Worm (Caenorhabditis elegans) whole organism, L2 larva: Measurements from ENCODE around the gene C53B7.3.

Experiments used
- C34F6.9 ChIP-seq: fragments of 150-350 bp; optimal IDR thresholded peaks from 2 replicates; lab custom pipeline; 2014; ENCODE audit warnings: missing biosample characterization, missing genetic modification characterization
- F13H6.1 ChIP-seq: sonication (generic microtip); optimal IDR thresholded peaks from 2 replicates; lab custom pipeline; 2016; ENCODE audit warnings: missing genetic modification characterization, missing compliant biosample characterization
- R02D3.7 ChIP-seq: fragments of 150-350 bp; optimal IDR thresholded peaks from 2 replicates; lab custom pipeline; 2014; ENCODE audit warnings: missing biosample characterization, missing genetic modification characterization
- Y55F3AM.14 ChIP-seq: fragments of 200-800 bp; sonication (Bioruptor generic); optimal IDR thresholded peaks from 2 replicates; lab custom pipeline; 2018; ENCODE audit warnings: mild to moderate bottlenecking, missing genetic modification characterization, missing compliant biosample characterization
- alr-1 ChIP-seq: fragments of 150-350 bp; optimal IDR thresholded peaks from 2 replicates; lab custom pipeline; 2014; ENCODE audit warnings: missing biosample characterization, missing genetic modification characterization
- aly-2 ChIP-seq: fragments of 150-350 bp; optimal IDR thresholded peaks from 2 replicates; lab custom pipeline; 2014; ENCODE audit warnings: missing biosample characterization, missing genetic modification characterization
- ama-1 ChIP-seq: fragments of 150-350 bp; optimal IDR thresholded peaks from 2 replicates; lab custom pipeline; 2018; ENCODE audit warnings: inconsistent platforms
- blmp-1 ChIP-seq: sonication (generic microtip); optimal IDR thresholded peaks from 2 replicates; lab custom pipeline; 2017; ENCODE audit warnings: missing genetic modification characterization, mild to moderate bottlenecking, missing compliant biosample characterization, antibody characterized with exemption, moderate library complexity; ENCODE audit not compliant: insufficient read depth
- ceh-16 ChIP-seq: fragments of 150-350 bp; optimal IDR thresholded peaks from 2 replicates; lab custom pipeline; 2014; ENCODE audit warnings: missing biosample characterization, missing genetic modification characterization
- ceh-82 ChIP-seq: fragments of 150-350 bp; optimal IDR thresholded peaks from 2 replicates; lab custom pipeline; 2014; ENCODE audit warnings: missing biosample characterization, missing genetic modification characterization
- crh-2 ChIP-seq: sonication (generic microtip); optimal IDR thresholded peaks from 2 replicates; lab custom pipeline; 2017; ENCODE audit warnings: missing biosample characterization, missing genetic modification characterization
- dmd-4 ChIP-seq: sonication (generic microtip); optimal IDR thresholded peaks from 2 replicates; lab custom pipeline; 2017; ENCODE audit warnings: missing biosample characterization, missing genetic modification characterization
- elt-3 ChIP-seq: sonication (generic microtip); optimal IDR thresholded peaks from 2 replicates; lab custom pipeline; 2017; ENCODE audit warnings: missing biosample characterization, missing genetic modification characterization
- fos-1 ChIP-seq: fragments of 150-350 bp; optimal IDR thresholded peaks from 2 replicates; lab custom pipeline; 2014; ENCODE audit warnings: missing biosample characterization, missing genetic modification characterization
- lin-11 ChIP-seq: fragments of 150-350 bp; sonication (generic microtip); optimal IDR thresholded peaks from 2 replicates; lab custom pipeline; 2014; ENCODE audit warnings: missing biosample characterization, missing genetic modification characterization, inconsistent platforms, mixed read lengths
- lin-13 ChIP-seq: fragments of 150-350 bp; optimal IDR thresholded peaks from 2 replicates; lab custom pipeline; 2014; ENCODE audit warnings: missing biosample characterization, missing genetic modification reagents, missing genetic modification characterization
- lin-39 ChIP-seq: fragments of 150-350 bp; optimal IDR thresholded peaks from 2 replicates; lab custom pipeline; 2014; ENCODE audit warnings: missing biosample characterization, missing genetic modification reagents, missing genetic modification characterization
- mab-5 ChIP-seq: fragments of 150-350 bp; optimal IDR thresholded peaks from 2 replicates; lab custom pipeline; 2014; ENCODE audit warnings: missing biosample characterization, missing genetic modification characterization
- mdl-1 ChIP-seq, 2 experiments: fragments of 150-350 bp in 1 of 2; sonication (generic microtip) in 1 of 2; optimal IDR thresholded peaks; 2 replicates each; lab custom pipeline; 2017; ENCODE audit warnings: missing biosample characterization in 2 of 2, missing genetic modification characterization in 2 of 2
- nhr-10 ChIP-seq: sonication (generic microtip); optimal IDR thresholded peaks from 2 replicates; lab custom pipeline; 2017; ENCODE audit warnings: missing biosample characterization, missing genetic modification characterization
- nhr-11 ChIP-seq: fragments of 150-350 bp; optimal IDR thresholded peaks from 2 replicates; lab custom pipeline; 2014; ENCODE audit warnings: missing biosample characterization, missing genetic modification characterization
- nhr-12 ChIP-seq: fragments of 150-350 bp; optimal IDR thresholded peaks from 2 replicates; lab custom pipeline; 2014; ENCODE audit warnings: missing biosample characterization, missing genetic modification characterization
- nhr-129 ChIP-seq: fragments of 150-350 bp; optimal IDR thresholded peaks from 2 replicates; lab custom pipeline; 2014; ENCODE audit warnings: missing biosample characterization, missing genetic modification characterization
- nhr-23 ChIP-seq: fragments of 150-350 bp; optimal IDR thresholded peaks from 2 replicates; lab custom pipeline; 2014; ENCODE audit warnings: missing biosample characterization, missing genetic modification reagents, missing genetic modification characterization
- nhr-237 ChIP-seq: fragments of 150-350 bp; optimal IDR thresholded peaks from 2 replicates; lab custom pipeline; 2014; ENCODE audit warnings: missing biosample characterization, missing genetic modification characterization
- nhr-25 ChIP-seq: fragments of 150-350 bp; sonication (generic microtip); optimal IDR thresholded peaks from 3 replicates; lab custom pipeline; 2014; ENCODE audit warnings: missing biosample characterization, missing genetic modification characterization
- nhr-6 ChIP-seq: fragments of 150-350 bp; optimal IDR thresholded peaks from 2 replicates; lab custom pipeline; 2014; ENCODE audit warnings: missing biosample characterization, missing genetic modification characterization
- nhr-77 ChIP-seq: fragments of 150-350 bp; optimal IDR thresholded peaks from 2 replicates; lab custom pipeline; 2014; ENCODE audit warnings: missing biosample characterization, missing genetic modification characterization
- peb-1 ChIP-seq: fragments of 150-350 bp; optimal IDR thresholded peaks from 2 replicates; lab custom pipeline; 2014; ENCODE audit warnings: missing biosample characterization, missing genetic modification characterization
- sma-3 ChIP-seq: sonication (generic microtip); optimal IDR thresholded peaks from 2 replicates; lab custom pipeline; 2016; ENCODE audit warnings: missing genetic modification reagents, missing genetic modification characterization, missing compliant biosample characterization
- sma-9 ChIP-seq, 2 experiments: fragments of 150-350 bp in 1 of 2; sonication (generic microtip) in 1 of 2; optimal IDR thresholded peaks; 2 replicates each; lab custom pipeline; 2014 to 2016; ENCODE audit warnings: missing genetic modification characterization in 2 of 2, mild to moderate bottlenecking in 1 of 2, missing biosample characterization in 1 of 2, missing compliant biosample characterization in 1 of 2, missing genetic modification reagents in 1 of 2, moderate library complexity in 1 of 2
- snpc-4 ChIP-seq: fragments of 150-350 bp; optimal IDR thresholded peaks from 2 replicates; lab custom pipeline; 2014; ENCODE audit warnings: missing biosample characterization, missing genetic modification characterization
- unc-39 ChIP-seq: fragments of 150-350 bp; optimal IDR thresholded peaks from 2 replicates; lab custom pipeline; 2014; ENCODE audit warnings: missing biosample characterization, missing genetic modification characterization
- unc-55 ChIP-seq: fragments of 150-350 bp; sonication (generic microtip); optimal IDR thresholded peaks from 3 replicates; lab custom pipeline; 2014; ENCODE audit warnings: missing biosample characterization, missing genetic modification reagents, missing genetic modification characterization
- ztf-1 ChIP-seq: fragments of 200-800 bp; sonication (Bioruptor generic); conservative IDR thresholded peaks from 2 replicates; pipeline ENCODE4 v1.3.6; 2022; ENCODE audit warnings: missing genetic modification characterization, missing compliant biosample characterization
- ztf-11 ChIP-seq: sonication (generic microtip); optimal IDR thresholded peaks from 2 replicates; lab custom pipeline; 2017; ENCODE audit warnings: missing biosample characterization, missing genetic modification characterization
- ztf-4 ChIP-seq: fragments of 150-350 bp; optimal IDR thresholded peaks from 2 replicates; lab custom pipeline; 2014; ENCODE audit warnings: missing biosample characterization, missing genetic modification characterization

Gene C53B7.3

DNA sequence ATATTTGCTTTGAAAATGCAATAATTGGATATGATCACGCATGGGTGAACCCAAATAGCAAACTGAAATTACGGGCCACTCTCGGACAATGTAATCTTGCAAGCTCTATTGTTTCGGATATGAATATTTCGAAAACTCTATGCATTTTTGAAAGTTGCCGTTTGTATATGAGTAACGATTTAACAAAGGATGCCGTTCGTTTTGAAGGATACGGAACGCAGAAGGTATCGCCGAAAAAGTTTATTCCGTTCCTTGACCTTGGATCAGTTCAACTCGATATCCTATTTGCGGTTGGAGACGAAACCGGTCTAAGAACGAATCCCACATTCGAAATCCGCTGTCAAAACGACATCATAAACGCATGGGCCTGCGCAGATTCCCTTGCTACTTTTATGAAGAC is 31.5 kb upstream of the C53B7.3 start:
- TF ChIP-seq ztf-1 (GFP tag; lab: Robert Waterston, UW) (no peak), C34F6.9 (tag; lab: Kevin White, UChicago) (no peak), unc-39 (no peak), ceh-82 (tag; lab: Kevin White, UChicago) (no peak), mdl-1 (tag; optimal IDR thresholded peaks at IDR 0.05; lab: Kevin White, UChicago) (no peak)

DNA sequence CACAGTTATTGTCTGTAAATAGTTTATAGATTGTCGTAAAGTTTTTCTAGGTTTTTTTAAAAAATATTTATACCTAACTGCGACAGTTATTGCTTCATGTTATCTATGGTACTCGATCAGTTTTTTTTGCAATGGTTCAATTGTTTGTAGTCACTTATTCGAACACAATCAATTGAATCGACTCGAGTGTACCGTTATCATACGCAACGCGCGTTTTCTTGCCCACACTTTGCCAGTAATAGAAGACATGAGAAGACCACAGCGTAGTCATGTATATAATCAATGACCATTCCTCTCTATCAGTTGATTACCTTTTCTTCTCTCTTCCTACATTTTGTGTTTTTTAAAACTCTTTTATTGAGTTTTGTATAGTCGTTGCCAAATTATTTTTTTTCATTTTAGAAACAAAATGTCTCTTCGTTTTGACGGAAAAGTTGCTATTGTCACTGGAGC is 26.5 kb upstream of the C53B7.3 start, which contains the start of gene dhs-28:
dhs-28 (plus strand) TSS at position 403 of the 453 bp plus-strand sequence.
- TF ChIP-seq nhr-129 (tag; lab: Kevin White, UChicago), result no peak
- TF ChIP-seq nhr-25 (tag; lab: Kevin White, UChicago), result no peak
- no peak for TF ChIP-seq snpc-4 (tag; lab: Kevin White, UChicago)
- TF ChIP-seq nhr-23 (tag; lab: Kevin White, UChicago), result no peak
- no peak for TF ChIP-seq ztf-4 (tag; lab: Kevin White, UChicago)
- no peak for TF ChIP-seq ztf-11 (tag; lab: Kevin White, UChicago)
- no peak for TF ChIP-seq Y55F3AM.14 (GFP tag; lab: Kevin White, UChicago)
- no peak for TF ChIP-seq ceh-82 (tag; lab: Kevin White, UChicago)
- peak; percentile 40 for TF ChIP-seq sma-3 (GFP tag; lab: Kevin White, UChicago)
- peak; percentile 68 for TF ChIP-seq sma-9 (GFP tag; optimal IDR thresholded peaks at IDR 0.05; lab: Kevin White, UChicago)
- TF ChIP-seq sma-9 (tag; optimal IDR thresholded peaks at IDR 0.05; lab: Kevin White, UChicago), result no peak
- TF ChIP-seq lin-13 (GFP tag; lab: Kevin White, UChicago), result no peak
- no peak for TF ChIP-seq ceh-16 (tag; lab: Kevin White, UChicago)
- peak; percentile 27 for TF ChIP-seq ama-1
- TF ChIP-seq dmd-4, result no peak
- TF ChIP-seq alr-1 (tag; lab: Kevin White, UChicago), result no peak
- no peak for TF ChIP-seq lin-39
- TF ChIP-seq crh-2 (tag; lab: Kevin White, UChicago), result peak; percentile 53
- peak; percentile 84 for TF ChIP-seq fos-1 (tag; lab: Kevin White, UChicago)
- no peak for TF ChIP-seq nhr-10 (tag; lab: Kevin White, UChicago)
- no peak for TF ChIP-seq peb-1
- TF ChIP-seq ztf-1 (GFP tag; lab: Robert Waterston, UW), result no peak
- no peak for TF ChIP-seq aly-2 (tag; lab: Kevin White, UChicago)
- no peak for TF ChIP-seq unc-55 (GFP tag; lab: Kevin White, UChicago)
- peak; percentile 26 for TF ChIP-seq F13H6.1 (tag; lab: Kevin White, UChicago)
- no peak for TF ChIP-seq mab-5 (tag; lab: Kevin White, UChicago)
- no peak for TF ChIP-seq nhr-12
- TF ChIP-seq mdl-1 (tag; optimal IDR thresholded peaks at IDR 0.05; lab: Kevin White, UChicago), result no peak
- TF ChIP-seq, all 48 proteins: peak for 6

DNA sequence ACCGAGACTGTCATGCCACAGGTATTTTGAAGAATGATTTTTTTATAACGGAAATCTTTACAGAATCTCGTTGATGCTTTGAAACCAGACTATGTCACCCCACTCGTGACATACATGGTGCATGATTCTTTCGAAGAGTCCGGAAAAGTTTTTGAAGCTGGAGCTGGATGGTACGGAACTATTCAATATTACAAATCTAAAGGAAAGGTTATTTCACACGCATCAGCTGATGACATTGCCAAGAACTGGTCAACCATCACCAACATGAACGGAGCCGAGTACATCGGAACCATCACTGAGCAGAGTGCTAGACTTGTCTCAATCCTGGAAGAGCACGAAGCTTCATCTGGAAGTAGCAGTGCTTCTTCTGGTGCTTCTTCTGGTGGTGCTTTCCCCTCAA is 25.4 kb upstream of the C53B7.3 start:
- no peak for TF ChIP-seq C34F6.9 (tag; lab: Kevin White, UChicago)
- no peak for TF ChIP-seq ztf-11 (tag; lab: Kevin White, UChicago)
- TF ChIP-seq nhr-11 (tag; lab: Kevin White, UChicago), result no peak
- no peak for TF ChIP-seq nhr-23 (tag; lab: Kevin White, UChicago)
- TF ChIP-seq elt-3 (tag; lab: Kevin White, UChicago), result no peak
- TF ChIP-seq nhr-237, result no peak
- no peak for TF ChIP-seq blmp-1
- no peak for TF ChIP-seq lin-39
- no peak for TF ChIP-seq lin-11 (tag; lab: Kevin White, UChicago)
- TF ChIP-seq nhr-12, result no peak
- no peak for TF ChIP-seq F13H6.1 (tag; lab: Kevin White, UChicago)
- TF ChIP-seq nhr-6 (tag; lab: Kevin White, UChicago), result no peak
- no peak for TF ChIP-seq nhr-129 (tag; lab: Kevin White, UChicago)
- no peak for TF ChIP-seq R02D3.7
- TF ChIP-seq ztf-1 (GFP tag; lab: Robert Waterston, UW), result no peak
- TF ChIP-seq fos-1 (tag; lab: Kevin White, UChicago), result no peak
- TF ChIP-seq nhr-77, result no peak
- no peak for TF ChIP-seq mab-5 (tag; lab: Kevin White, UChicago)

DNA sequence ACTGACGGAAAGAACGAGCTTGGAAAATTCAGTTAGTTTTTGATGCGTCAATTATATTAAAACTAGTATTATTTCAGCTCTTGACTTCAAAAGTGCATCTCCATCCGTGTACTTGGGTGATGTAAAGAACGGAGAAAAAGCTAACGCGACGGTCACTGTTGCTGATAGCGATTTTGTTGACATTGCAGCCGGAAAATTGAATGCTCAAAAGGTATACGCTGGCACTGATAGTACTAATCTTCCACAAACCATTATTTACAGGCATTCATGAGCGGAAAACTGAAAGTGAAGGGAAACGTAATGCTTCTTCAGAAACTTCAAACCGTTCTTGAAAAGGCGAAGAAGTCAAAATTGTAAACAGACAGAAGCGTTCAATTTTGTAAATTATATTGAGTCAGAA is 24.9 kb upstream of the C53B7.3 start:
- TF ChIP-seq sma-9 (GFP tag; optimal IDR thresholded peaks at IDR 0.05; lab: Kevin White, UChicago) (no peak), sma-9 (tag; optimal IDR thresholded peaks at IDR 0.05; lab: Kevin White, UChicago) (no peak), fos-1 (tag; lab: Kevin White, UChicago) (peak; percentile 57)
